Worm (Caenorhabditis elegans) whole organism, early embryonic: ENCODE data around the gene pes-1.

Source experiments
- B0310.2 ChIP-seq: sonication (generic microtip); optimal IDR thresholded peaks from 2 replicates; lab custom pipeline; 2016; ENCODE audit warnings: mild to moderate bottlenecking, missing genetic modification characterization, missing compliant biosample characterization
- aly-1 ChIP-seq: sonication (generic microtip); optimal IDR thresholded peaks from 2 replicates; lab custom pipeline; 2016; ENCODE audit warnings: missing genetic modification characterization, missing compliant biosample characterization
- ama-1 ChIP-seq: fragments of 150-350 bp; optimal IDR thresholded peaks from 2 replicates; lab custom pipeline; 2014
- ets-7 ChIP-seq: sonication (generic microtip); optimal IDR thresholded peaks from 2 replicates; lab custom pipeline; 2016; ENCODE audit warnings: missing genotype, missing genetic modification characterization, missing compliant biosample characterization
- flt-1 ChIP-seq: fragments of 200-800 bp; sonication (Bioruptor generic); IDR thresholded peaks from 2 replicates; pipeline ENCODE4 v1.3.6; 2022; ENCODE audit warnings: missing genetic modification characterization, missing compliant biosample characterization
- hnd-1 ChIP-seq: sonication (generic microtip); optimal IDR thresholded peaks from 2 replicates; lab custom pipeline; 2016; ENCODE audit warnings: missing genetic modification characterization, missing compliant biosample characterization
- pes-1 ChIP-seq: fragments of 200-800 bp; sonication (Bioruptor generic); IDR thresholded peaks from 2 replicates; pipeline ENCODE4 v1.3.6; 2022; ENCODE audit warnings: missing genetic modification reagents, missing genetic modification characterization, missing compliant biosample characterization

- TF ChIP-seq flt-1 (GFP tag; lab: Robert Waterston, UW) (no peak), ama-1 (lab: Kevin White, UChicago) (no peak), aly-1 (tag; lab: Kevin White, UChicago) (no peak), pes-1 (GFP tag; lab: Robert Waterston, UW) (no peak), B0310.2 (tag; lab: Kevin White, UChicago) (no peak), hnd-1 (tag; lab: Kevin White, UChicago) (no peak), ets-7 (tag; lab: Kevin White, UChicago) (no peak)
These were observed 18.8 kb upstream of the pes-1 start, which contains the start of gene clec-176 for ce11 chrIV:4983746-4984145.
